Worm (Caenorhabditis elegans) whole organism, L1 larva: ENCODE data around the gene ztf-27.
A peak's percentile ranks its signal among the peaks of the same experiment; 100 is the strongest.

ENCODE experiments used
- C04F5.9 ChIP-seq: sonication (generic microtip); optimal IDR thresholded peaks from 2 replicates; lab custom pipeline; 2016; ENCODE audit warnings: missing genetic modification characterization, missing compliant biosample characterization
- C16A3.4 ChIP-seq: fragments of 150-350 bp; optimal IDR thresholded peaks from 2 replicates; lab custom pipeline; 2014; ENCODE audit warnings: missing biosample characterization, missing genetic modification characterization
- C34B4.2 ChIP-seq: sonication (generic microtip); optimal IDR thresholded peaks from 2 replicates; lab custom pipeline; 2017; ENCODE audit warnings: mild to moderate bottlenecking, missing genetic modification characterization, missing compliant biosample characterization
- blmp-1 ChIP-seq: fragments of 150-350 bp; optimal IDR thresholded peaks from 2 replicates; lab custom pipeline; 2014; ENCODE audit warnings: missing biosample characterization, missing genetic modification characterization
- ceh-63 ChIP-seq: fragments of 200-800 bp; sonication (Bioruptor generic); optimal IDR thresholded peaks from 2 replicates; lab custom pipeline; 2018; ENCODE audit warnings: mild to moderate bottlenecking, missing genetic modification characterization, missing compliant biosample characterization
- ceh-82 ChIP-seq, 3 experiments: fragments of 150-350 bp in 1 of 3; sonication (generic microtip) in 2 of 3; optimal IDR thresholded peaks; 2 replicates each; lab custom pipeline; 2014 to 2017; ENCODE audit warnings: missing biosample characterization in 3 of 3, missing genetic modification characterization in 3 of 3
- ceh-88 ChIP-seq: fragments of 200-800 bp; sonication (Bioruptor generic); IDR thresholded peaks from 2 replicates; pipeline ENCODE4 v1.3.6; 2022; ENCODE audit warnings: missing genetic modification characterization, missing compliant biosample characterization
- ceh-90 ChIP-seq: sonication (generic microtip); optimal IDR thresholded peaks from 2 replicates; lab custom pipeline; 2016; ENCODE audit warnings: missing genetic modification characterization, missing compliant biosample characterization
- ces-1 ChIP-seq: fragments of 150-350 bp; optimal IDR thresholded peaks from 2 replicates; lab custom pipeline; 2014; ENCODE audit warnings: missing biosample characterization, missing genetic modification reagents, missing genetic modification characterization
- dpl-1 ChIP-seq, 3 experiments: fragments of 150-350 bp in 2 of 3; sonication (generic microtip) in 1 of 3; optimal IDR thresholded peaks; 2 replicates each; lab custom pipeline; 2014 to 2017; ENCODE audit warnings: missing biosample characterization in 3 of 3, missing genetic modification characterization in 3 of 3, missing genetic modification reagents in 3 of 3
- efl-1 ChIP-seq, 4 experiments: fragments of 150-350 bp; optimal IDR thresholded peaks in 3 of 4; peaks in 1 of 4; 1 replicate in 1 of 4; 2 replicates in 3 of 4; lab custom pipeline; 2014; ENCODE audit warnings: missing biosample characterization in 2 of 4, missing genetic modification characterization in 2 of 4, missing genetic modification reagents in 2 of 4
- efl-3 ChIP-seq: fragments of 200-800 bp; sonication (Bioruptor generic); optimal IDR thresholded peaks from 2 replicates; lab custom pipeline; 2018; ENCODE audit warnings: mild to moderate bottlenecking, missing genetic modification characterization, missing compliant biosample characterization
- egl-13 ChIP-seq: sonication (generic microtip); optimal IDR thresholded peaks from 2 replicates; lab custom pipeline; 2016; ENCODE audit warnings: missing genotype, missing genetic modification reagents, missing genetic modification characterization, missing compliant biosample characterization
- egl-27 ChIP-seq, 2 experiments: fragments of 150-350 bp in 1 of 2; sonication (generic microtip); optimal IDR thresholded peaks; 3 replicates each; lab custom pipeline; 2017 to 2018; ENCODE audit warnings: missing biosample characterization in 2 of 2, missing genetic modification characterization in 2 of 2, missing genetic modification reagents in 2 of 2
- elt-2 ChIP-seq: sonication (generic microtip); optimal IDR thresholded peaks from 2 replicates; lab custom pipeline; 2016; ENCODE audit warnings: missing genetic modification characterization, mild to moderate bottlenecking, inconsistent platforms, missing compliant biosample characterization, missing genetic modification reagents
- fkh-10 ChIP-seq: sonication (generic microtip); optimal IDR thresholded peaks from 2 replicates; lab custom pipeline; 2017; ENCODE audit warnings: missing biosample characterization, missing genetic modification reagents, missing genetic modification characterization
- fkh-4 ChIP-seq: sonication (generic microtip); optimal IDR thresholded peaks from 2 replicates; lab custom pipeline; 2016; ENCODE audit warnings: missing compliant biosample characterization, missing genetic modification characterization, borderline replicate concordance
- grh-1 ChIP-seq: fragments of 200-800 bp; sonication (Bioruptor generic); IDR thresholded peaks from 2 replicates; pipeline ENCODE4 v1.3.6; 2022; ENCODE audit warnings: missing genetic modification reagents, missing genetic modification characterization, missing compliant biosample characterization
- hlh-17 ChIP-seq: fragments of 200-800 bp; sonication (Bioruptor generic); optimal IDR thresholded peaks from 2 replicates; lab custom pipeline; 2018; ENCODE audit warnings: missing genetic modification characterization, mild to moderate bottlenecking, missing compliant biosample characterization, moderate library complexity, borderline replicate concordance
- hpl-2 ChIP-seq: fragments of 150-350 bp; optimal IDR thresholded peaks from 2 replicates; lab custom pipeline; 2014; ENCODE audit warnings: missing biosample characterization, missing genetic modification reagents, missing genetic modification characterization
- irx-1 ChIP-seq: sonication (generic microtip); optimal IDR thresholded peaks from 2 replicates; lab custom pipeline; 2016; ENCODE audit warnings: missing genetic modification characterization, missing compliant biosample characterization
- jun-1 ChIP-seq: fragments of 150-350 bp; optimal IDR thresholded peaks from 2 replicates; lab custom pipeline; 2014; ENCODE audit warnings: missing biosample characterization, missing genetic modification reagents, missing genetic modification characterization
- lin-13 ChIP-seq: fragments of 150-350 bp; optimal IDR thresholded peaks from 2 replicates; lab custom pipeline; 2014; ENCODE audit warnings: missing biosample characterization, missing genetic modification reagents, missing genetic modification characterization
- lin-15B ChIP-seq: fragments of 150-350 bp; sonication (generic microtip); optimal IDR thresholded peaks from 3 replicates; lab custom pipeline; 2014; ENCODE audit warnings: missing biosample characterization, missing genetic modification characterization
- mab-9 ChIP-seq: fragments of 200-800 bp; sonication (Bioruptor generic); IDR thresholded peaks from 2 replicates; pipeline ENCODE4 v1.3.6; 2022; ENCODE audit warnings: missing genetic modification reagents, missing genetic modification characterization, missing compliant biosample characterization
- mdl-1 ChIP-seq, 2 experiments: fragments of 150-350 bp; optimal IDR thresholded peaks; 2 replicates each; lab custom pipeline; 2014 to 2017; ENCODE audit warnings: missing biosample characterization in 2 of 2, missing genetic modification characterization in 2 of 2, inconsistent platforms in 1 of 2
- mep-1 ChIP-seq: fragments of 150-350 bp; optimal IDR thresholded peaks from 2 replicates; lab custom pipeline; 2014; ENCODE audit warnings: missing biosample characterization, missing genetic modification characterization
- nhr-11 ChIP-seq: fragments of 150-350 bp; optimal IDR thresholded peaks from 2 replicates; lab custom pipeline; 2014; ENCODE audit warnings: missing biosample characterization, missing genetic modification characterization
- nhr-12 ChIP-seq: sonication (generic microtip); optimal IDR thresholded peaks from 2 replicates; lab custom pipeline; 2017; ENCODE audit warnings: missing biosample characterization, missing genetic modification characterization
- nhr-19 ChIP-seq: fragments of 200-800 bp; sonication (Bioruptor generic); conservative IDR thresholded peaks from 2 replicates; pipeline ENCODE4 v1.3.6; 2022; ENCODE audit warnings: missing genetic modification characterization, missing compliant biosample characterization
- nhr-20 ChIP-seq: sonication (generic microtip); optimal IDR thresholded peaks from 2 replicates; lab custom pipeline; 2016; ENCODE audit warnings: mild to moderate bottlenecking, missing genetic modification characterization, missing compliant biosample characterization
- nhr-28 ChIP-seq: fragments of 150-350 bp; optimal IDR thresholded peaks from 2 replicates; lab custom pipeline; 2014; ENCODE audit warnings: missing biosample characterization, missing genetic modification characterization
- nhr-71 ChIP-seq: sonication (generic microtip); optimal IDR thresholded peaks from 2 replicates; lab custom pipeline; 2016; ENCODE audit warnings: mild to moderate bottlenecking, missing genetic modification characterization, moderate library complexity, missing compliant biosample characterization
- nhr-76 ChIP-seq: sonication (generic microtip); optimal IDR thresholded peaks from 2 replicates; lab custom pipeline; 2017; ENCODE audit warnings: missing biosample characterization, missing genetic modification characterization
- nhr-77 ChIP-seq: fragments of 150-350 bp; optimal IDR thresholded peaks from 2 replicates; lab custom pipeline; 2014; ENCODE audit warnings: missing biosample characterization, missing genetic modification characterization
- nhr-84 ChIP-seq: sonication (generic microtip); optimal IDR thresholded peaks from 2 replicates; lab custom pipeline; 2017; ENCODE audit warnings: missing biosample characterization, missing genetic modification characterization
- nhr-85 ChIP-seq: sonication (generic microtip); peaks from one replicate; lab custom pipeline; 2016; ENCODE audit warnings: missing genetic modification characterization, inconsistent platforms, missing compliant biosample characterization
- nhr-90 ChIP-seq: sonication (generic microtip); optimal IDR thresholded peaks from 2 replicates; lab custom pipeline; 2016; ENCODE audit warnings: mild to moderate bottlenecking, missing genetic modification characterization, missing compliant biosample characterization; ENCODE audit not compliant: poor library complexity
- pax-3 ChIP-seq: fragments of 200-800 bp; sonication (Bioruptor generic); optimal IDR thresholded peaks from 2 replicates; lab custom pipeline; 2018; ENCODE audit warnings: mild to moderate bottlenecking, missing genetic modification characterization, moderate library complexity, missing compliant biosample characterization
- pqm-1 ChIP-seq: sonication (generic microtip); optimal IDR thresholded peaks from 3 replicates; lab custom pipeline; 2017; ENCODE audit warnings: missing biosample characterization, missing genetic modification characterization
- skn-1 ChIP-seq: fragments of 150-350 bp; optimal IDR thresholded peaks from 2 replicates; lab custom pipeline; 2014; ENCODE audit warnings: missing biosample characterization, missing genetic modification characterization
- snu-23 ChIP-seq: sonication (generic microtip); optimal IDR thresholded peaks from 2 replicates; lab custom pipeline; 2016; ENCODE audit warnings: missing genetic modification characterization, missing compliant biosample characterization
- sptf-1 ChIP-seq: fragments of 150-350 bp; optimal IDR thresholded peaks from 2 replicates; lab custom pipeline; 2014; ENCODE audit warnings: missing biosample characterization, missing genetic modification characterization
- tbx-2 ChIP-seq: sonication (generic microtip); optimal IDR thresholded peaks from 2 replicates; lab custom pipeline; 2016; ENCODE audit warnings: missing genetic modification characterization, missing compliant biosample characterization
- tlp-1 ChIP-seq: fragments of 150-350 bp; optimal IDR thresholded peaks from 2 replicates; lab custom pipeline; 2014; ENCODE audit warnings: missing biosample characterization, missing genetic modification characterization
- unc-130 ChIP-seq: fragments of 150-350 bp; optimal IDR thresholded peaks from 2 replicates; lab custom pipeline; 2017; ENCODE audit warnings: missing biosample characterization, missing genetic modification characterization, inconsistent platforms
- unc-86 ChIP-seq: sonication (generic microtip); optimal IDR thresholded peaks from 2 replicates; lab custom pipeline; 2016; ENCODE audit warnings: missing genetic modification characterization, missing compliant biosample characterization
- unc-98 ChIP-seq: fragments of 200-800 bp; sonication (Bioruptor generic); IDR thresholded peaks from 2 replicates; pipeline ENCODE4 v1.3.6; 2022; ENCODE audit warnings: missing genetic modification characterization, missing compliant biosample characterization
- vab-15 ChIP-seq: sonication (generic microtip); optimal IDR thresholded peaks from 2 replicates; lab custom pipeline; 2017; ENCODE audit warnings: missing genotype, mild to moderate bottlenecking, missing genetic modification characterization, missing compliant biosample characterization
- xbp-1 ChIP-seq: sonication (generic microtip); optimal IDR thresholded peaks from 2 replicates; lab custom pipeline; 2016; ENCODE audit warnings: missing genetic modification characterization, missing compliant biosample characterization
- zag-1 ChIP-seq: fragments of 150-350 bp; optimal IDR thresholded peaks from 2 replicates; lab custom pipeline; 2014; ENCODE audit warnings: missing biosample characterization, missing genetic modification characterization
- zip-4 ChIP-seq: fragments of 200-800 bp; sonication (Bioruptor generic); optimal IDR thresholded peaks from 2 replicates; lab custom pipeline; 2018; ENCODE audit warnings: mild to moderate bottlenecking, missing genetic modification characterization, moderate library complexity, missing compliant biosample characterization
- ztf-4 ChIP-seq: fragments of 150-350 bp; optimal IDR thresholded peaks from 2 replicates; lab custom pipeline; 2014; ENCODE audit warnings: missing biosample characterization, missing genetic modification characterization

The ztf-27 gene

ce11 chrII:10395303-10395757 lies 10.2 kb downstream of the ztf-27 start, which contains the start of gene T09F3.4:
T09F3.4 (plus strand) TSS chrII:10395707.
- peak; percentile 72 for TF ChIP-seq mep-1 (tag; lab: Kevin White, UChicago)
- TF ChIP-seq xbp-1, result peak; percentile 78
- TF ChIP-seq unc-130 (tag; lab: Kevin White, UChicago), result peak; percentile 44
- TF ChIP-seq unc-98 (GFP tag; lab: Robert Waterston, UW), result no peak; the same call in 1 of the 2 replicates
- TF ChIP-seq efl-1 (optimal IDR thresholded peaks at IDR 0.05; lab: Kevin White, UChicago), result peak; percentile 58 to 66
- TF ChIP-seq efl-1 (GFP tag; optimal IDR thresholded peaks at IDR 0.05 in 1 of 2; lab: Kevin White, UChicago), result peak; percentile 59 to 95
- no peak for TF ChIP-seq jun-1 (tag; lab: Kevin White, UChicago)
- no peak for TF ChIP-seq ceh-88 (GFP tag; lab: Robert Waterston, UW)
- no peak for TF ChIP-seq zag-1
- TF ChIP-seq nhr-71, result peak; percentile 87
- TF ChIP-seq dpl-1 (GFP tag; optimal IDR thresholded peaks at IDR 0.05; lab: Kevin White, UChicago), result peak; percentile 44 to 68 (median 60)
- peak; percentile 10 for TF ChIP-seq lin-13 (GFP tag; lab: Kevin White, UChicago)
- peak; percentile 26 for TF ChIP-seq unc-86
- TF ChIP-seq vab-15 (tag; lab: Kevin White, UChicago), result no peak
- TF ChIP-seq efl-3, result no peak
- no peak for TF ChIP-seq sptf-1
- no peak for TF ChIP-seq zip-4 (GFP tag; lab: Kevin White, UChicago)
- no peak for TF ChIP-seq ces-1 (GFP tag; lab: Kevin White, UChicago)
- peak; percentile 82 for TF ChIP-seq irx-1 (tag; lab: Kevin White, UChicago)
- peak; percentile 68 for TF ChIP-seq egl-13 (tag; lab: Kevin White, UChicago)
- TF ChIP-seq ztf-4 (tag; lab: Kevin White, UChicago), result peak; percentile 0
- TF ChIP-seq nhr-85 (tag; lab: Kevin White, UChicago), result peak; percentile 89
- TF ChIP-seq nhr-90 (tag; lab: Kevin White, UChicago), result peak; percentile 82
- peak; percentile 42 for TF ChIP-seq skn-1 (tag; lab: Kevin White, UChicago)
- TF ChIP-seq mdl-1 (tag; optimal IDR thresholded peaks at IDR 0.05; lab: Kevin White, UChicago), result no peak
- TF ChIP-seq ceh-63, result no peak
- TF ChIP-seq C04F5.9 (tag; lab: Kevin White, UChicago), result peak; percentile 74
- no peak for TF ChIP-seq nhr-28 (tag; lab: Kevin White, UChicago)
- no peak for TF ChIP-seq nhr-77 (tag; lab: Kevin White, UChicago)
- peak; percentile 79 for TF ChIP-seq snu-23 (GFP tag; lab: Kevin White, UChicago)
- TF ChIP-seq mab-9 (GFP tag; lab: Robert Waterston, UW), result no peak
- TF ChIP-seq egl-27 (tag; optimal IDR thresholded peaks at IDR 0.05; lab: Kevin White, UChicago), result no peak
- no peak for TF ChIP-seq nhr-12 (tag; lab: Kevin White, UChicago)
- TF ChIP-seq tbx-2 (tag; lab: Kevin White, UChicago), result peak; percentile 82
- peak; percentile 28 for TF ChIP-seq lin-15B (tag; lab: Kevin White, UChicago)
- TF ChIP-seq blmp-1 (tag; lab: Kevin White, UChicago), result peak; percentile 58
- TF ChIP-seq fkh-4 (tag; lab: Kevin White, UChicago), result peak; percentile 91
- no peak for TF ChIP-seq C34B4.2 (tag; lab: Kevin White, UChicago)
- peak; percentile 86 for TF ChIP-seq ceh-90 (tag; lab: Kevin White, UChicago)
- peak; percentile 75 for TF ChIP-seq nhr-19
- TF ChIP-seq tlp-1 (tag; lab: Kevin White, UChicago), result no peak
- TF ChIP-seq pax-3 (tag; lab: Kevin White, UChicago), result peak; percentile 76
- no peak for TF ChIP-seq nhr-76 (tag; lab: Kevin White, UChicago)
- peak in 1 of 3 experiments; percentile 38 for TF ChIP-seq ceh-82 (tag; optimal IDR thresholded peaks at IDR 0.05; lab: Kevin White, UChicago)
- TF ChIP-seq nhr-20, result peak; percentile 92
- peak; percentile 21 for TF ChIP-seq fkh-10
- TF ChIP-seq nhr-11, result no peak
- TF ChIP-seq nhr-84, result no peak
- TF ChIP-seq hlh-17 (GFP tag; lab: Kevin White, UChicago), result no peak
- TF ChIP-seq hpl-2 (GFP tag; lab: Kevin White, UChicago), result no peak
- TF ChIP-seq pqm-1 (tag; lab: Kevin White, UChicago), result no peak
- peak; percentile 38 for TF ChIP-seq C16A3.4 (tag; lab: Kevin White, UChicago)
- TF ChIP-seq elt-2, result peak; percentile 56
- peak; percentile 34; the same call in 1 of the 2 replicates for TF ChIP-seq grh-1 (GFP tag; lab: Robert Waterston, UW)
